Worm (Caenorhabditis elegans) whole organism, young adult: Measurements from ENCODE around the gene crm-1.

Experiments used
- C17E4.6 ChIP-seq: fragments of 200-800 bp; sonication (Bioruptor generic); IDR thresholded peaks from 2 replicates; pipeline ENCODE4 v1.3.6; 2022; ENCODE audit warnings: missing genetic modification reagents, missing genetic modification characterization, missing compliant biosample characterization
- F10E7.11 ChIP-seq: sonication (generic microtip); optimal IDR thresholded peaks from 2 replicates; lab custom pipeline; 2017; ENCODE audit warnings: mild to moderate bottlenecking, missing genetic modification characterization, moderate library complexity, missing compliant biosample characterization
- F22D6.2 ChIP-seq: sonication (generic microtip); optimal IDR thresholded peaks from 2 replicates; lab custom pipeline; 2016; ENCODE audit warnings: mild to moderate bottlenecking, missing genetic modification characterization, missing compliant biosample characterization
- F37B4.10 ChIP-seq: fragments of 200-800 bp; sonication (Bioruptor generic); IDR thresholded peaks from 2 replicates; pipeline ENCODE4 v1.3.6; 2022; ENCODE audit warnings: missing genetic modification characterization, missing compliant biosample characterization
- F52B5.7 ChIP-seq: sonication (generic microtip); optimal IDR thresholded peaks from 2 replicates; lab custom pipeline; 2016; ENCODE audit warnings: mild to moderate bottlenecking, missing genetic modification characterization, missing compliant biosample characterization
- F55B11.4 ChIP-seq: sonication (generic microtip); optimal IDR thresholded peaks from 2 replicates; lab custom pipeline; 2016; ENCODE audit warnings: missing compliant biosample characterization, missing genetic modification characterization, borderline replicate concordance; ENCODE audit not compliant: insufficient read depth
- F57A8.1 ChIP-seq: fragments of 200-800 bp; sonication (Bioruptor generic); optimal IDR thresholded peaks from 2 replicates; lab custom pipeline; 2018; ENCODE audit warnings: mild to moderate bottlenecking, missing genetic modification characterization, moderate library complexity, missing compliant biosample characterization
- F57C9.4 ChIP-seq: sonication (generic microtip); optimal IDR thresholded peaks from 2 replicates; lab custom pipeline; 2017; ENCODE audit warnings: mild to moderate bottlenecking, missing genetic modification characterization, missing compliant biosample characterization
- K11D2.4 ChIP-seq: fragments of 200-800 bp; sonication (Bioruptor generic); IDR thresholded peaks from 2 replicates; pipeline ENCODE4 v1.3.6; 2022; ENCODE audit warnings: missing genetic modification reagents, missing genetic modification characterization, missing compliant biosample characterization
- T26A5.8 ChIP-seq: sonication (generic microtip); optimal IDR thresholded peaks from 2 replicates; lab custom pipeline; 2016; ENCODE audit warnings: missing genetic modification characterization, missing compliant biosample characterization
- Y79H2A.3 ChIP-seq: fragments of 200-800 bp; sonication (Bioruptor generic); conservative IDR thresholded peaks from 2 replicates; pipeline ENCODE4 v1.3.6; 2022; ENCODE audit warnings: missing genetic modification reagents, missing genetic modification characterization, missing compliant biosample characterization
- akir-1 ChIP-seq: fragments of 200-800 bp; sonication (Bioruptor generic); optimal IDR thresholded peaks from 2 replicates; lab custom pipeline; 2018; ENCODE audit warnings: mild to moderate bottlenecking, missing genetic modification characterization, moderate library complexity, missing compliant biosample characterization
- aptf-2 ChIP-seq: fragments of 200-800 bp; sonication (Bioruptor generic); conservative IDR thresholded peaks from 2 replicates; pipeline ENCODE4 v1.3.6; 2022; ENCODE audit warnings: missing genetic modification reagents, missing genetic modification characterization, missing compliant biosample characterization
- attf-3 ChIP-seq: fragments of 200-800 bp; sonication (Bioruptor generic); conservative IDR thresholded peaks from 2 replicates; pipeline ENCODE4 v1.3.6; 2022; ENCODE audit warnings: missing genetic modification reagents, missing genetic modification characterization, missing compliant biosample characterization
- attf-5 ChIP-seq: fragments of 200-800 bp; sonication (Bioruptor generic); optimal IDR thresholded peaks from 2 replicates; lab custom pipeline; 2018; ENCODE audit warnings: mild to moderate bottlenecking, missing genetic modification characterization, missing compliant biosample characterization
- ceh-27 ChIP-seq: fragments of 200-800 bp; sonication (Bioruptor generic); optimal IDR thresholded peaks from 2 replicates; lab custom pipeline; 2018; ENCODE audit warnings: mild to moderate bottlenecking, missing genetic modification characterization, moderate library complexity, missing compliant biosample characterization
- ceh-79 ChIP-seq: sonication (generic microtip); optimal IDR thresholded peaks from 2 replicates; lab custom pipeline; 2017; ENCODE audit warnings: mild to moderate bottlenecking, missing genetic modification characterization, missing compliant biosample characterization
- die-1 ChIP-seq: sonication (generic microtip); optimal IDR thresholded peaks from 2 replicates; lab custom pipeline; 2016; ENCODE audit warnings: missing genotype, mild to moderate bottlenecking, missing genetic modification characterization, missing compliant biosample characterization
- dox-1 ChIP-seq: fragments of 200-800 bp; sonication (Bioruptor generic); IDR thresholded peaks from 2 replicates; pipeline ENCODE4 v1.3.6; 2022; ENCODE audit warnings: missing genetic modification reagents, missing genetic modification characterization, missing compliant biosample characterization
- egrh-3 ChIP-seq: fragments of 200-800 bp; sonication (Bioruptor generic); IDR thresholded peaks from 2 replicates; pipeline ENCODE4 v1.3.6; 2022; ENCODE audit warnings: missing genetic modification reagents, missing genetic modification characterization, missing compliant biosample characterization
- ekl-4 ChIP-seq: fragments of 200-800 bp; sonication (Bioruptor generic); IDR thresholded peaks from 2 replicates; pipeline ENCODE4 v1.3.6; 2022; ENCODE audit warnings: missing genetic modification reagents, missing genetic modification characterization, missing compliant biosample characterization
- him-1 ChIP-seq: sonication (generic microtip); optimal IDR thresholded peaks from 2 replicates; lab custom pipeline; 2016; ENCODE audit warnings: missing genotype, missing genetic modification reagents, missing genetic modification characterization, missing compliant biosample characterization
- hlh-12 ChIP-seq: sonication (generic microtip); optimal IDR thresholded peaks from 2 replicates; lab custom pipeline; 2016; ENCODE audit warnings: missing genetic modification characterization, missing compliant biosample characterization
- hmg-1.2 ChIP-seq: fragments of 200-800 bp; sonication (Bioruptor generic); IDR thresholded peaks from 2 replicates; pipeline ENCODE4 v1.3.6; 2022; ENCODE audit warnings: missing genetic modification reagents, missing genetic modification characterization, missing compliant biosample characterization
- hmg-20 ChIP-seq: fragments of 200-800 bp; sonication (Bioruptor generic); IDR thresholded peaks from 2 replicates; pipeline ENCODE4 v1.3.6; 2022; ENCODE audit warnings: missing genetic modification reagents, missing genetic modification characterization, missing compliant biosample characterization
- hsf-1 ChIP-seq: fragments of 200-800 bp; sonication (Bioruptor generic); IDR thresholded peaks from 2 replicates; pipeline ENCODE4 v1.3.6; 2022; ENCODE audit warnings: missing genetic modification reagents, missing genetic modification characterization, missing compliant biosample characterization
- let-526 ChIP-seq: fragments of 200-800 bp; sonication (Bioruptor generic); IDR thresholded peaks from 2 replicates; pipeline ENCODE4 v1.3.6; 2022; ENCODE audit warnings: missing genetic modification reagents, missing genetic modification characterization, missing compliant biosample characterization
- mcd-1 ChIP-seq: fragments of 200-800 bp; sonication (Bioruptor generic); IDR thresholded peaks from 2 replicates; pipeline ENCODE4 v1.3.6; 2022; ENCODE audit warnings: missing genetic modification reagents, missing genetic modification characterization, missing compliant biosample characterization
- mel-28 ChIP-seq: sonication (generic microtip); optimal IDR thresholded peaks from 2 replicates; lab custom pipeline; 2016; ENCODE audit warnings: borderline replicate concordance, mild to moderate bottlenecking, missing genetic modification characterization, missing compliant biosample characterization
- mes-4 ChIP-seq: sonication (generic microtip); optimal IDR thresholded peaks from 2 replicates; lab custom pipeline; 2016; ENCODE audit warnings: missing genotype, missing genetic modification characterization, missing compliant biosample characterization
- mxl-1 ChIP-seq: sonication (generic microtip); optimal IDR thresholded peaks from 2 replicates; lab custom pipeline; 2016; ENCODE audit warnings: missing genetic modification characterization, missing compliant biosample characterization
- nhr-120 ChIP-seq: fragments of 200-800 bp; sonication (Bioruptor generic); IDR thresholded peaks from 2 replicates; pipeline ENCODE4 v1.3.6; 2022; ENCODE audit warnings: missing genetic modification characterization, missing compliant biosample characterization
- nhr-179 ChIP-seq: sonication (generic microtip); optimal IDR thresholded peaks from 2 replicates; lab custom pipeline; 2016; ENCODE audit warnings: mild to moderate bottlenecking, missing genetic modification characterization, missing compliant biosample characterization
- nhr-27 ChIP-seq: fragments of 200-800 bp; sonication (Bioruptor generic); optimal IDR thresholded peaks from 2 replicates; lab custom pipeline; 2018; ENCODE audit warnings: mild to moderate bottlenecking, missing genetic modification characterization, moderate library complexity, missing compliant biosample characterization
- nhr-90 ChIP-seq: sonication (generic microtip); optimal IDR thresholded peaks from 2 replicates; lab custom pipeline; 2016; ENCODE audit warnings: missing genotype, mild to moderate bottlenecking, missing genetic modification characterization, missing compliant biosample characterization
- pbrm-1 ChIP-seq: fragments of 200-800 bp; sonication (Bioruptor generic); IDR thresholded peaks from 2 replicates; pipeline ENCODE4 v1.3.6; 2022; ENCODE audit warnings: missing genetic modification reagents, missing genetic modification characterization, missing compliant biosample characterization
- rec-8 ChIP-seq, 2 experiments: sonication (generic microtip); optimal IDR thresholded peaks; 2 replicates each; lab custom pipeline; 2016; ENCODE audit warnings: mild to moderate bottlenecking in 2 of 2, missing genetic modification characterization in 2 of 2, missing genetic modification reagents in 2 of 2, missing genotype in 2 of 2, missing biosample characterization in 1 of 2, missing compliant biosample characterization in 1 of 2, moderate library complexity in 1 of 2
- repo-1 ChIP-seq: sonication (generic microtip); optimal IDR thresholded peaks from 2 replicates; lab custom pipeline; 2017; ENCODE audit warnings: mild to moderate bottlenecking, missing genetic modification characterization, missing compliant biosample characterization
- sea-2 ChIP-seq: fragments of 200-800 bp; sonication (Bioruptor generic); IDR thresholded peaks from 2 replicates; pipeline ENCODE4 v1.3.6; 2022; ENCODE audit warnings: missing genetic modification characterization, missing compliant biosample characterization
- snpc-3.4 ChIP-seq: sonication (generic microtip); optimal IDR thresholded peaks from 2 replicates; lab custom pipeline; 2017; ENCODE audit warnings: missing genetic modification characterization, mild to moderate bottlenecking, missing compliant biosample characterization, antibody characterized with exemption, moderate library complexity, missing genotype, missing genetic modification reagents
- somi-1 ChIP-seq: fragments of 200-800 bp; sonication (Bioruptor generic); optimal IDR thresholded peaks from 2 replicates; lab custom pipeline; 2018; ENCODE audit warnings: mild to moderate bottlenecking, missing genetic modification characterization, missing compliant biosample characterization
- tbp1 ChIP-seq: fragments of 200-800 bp; sonication (Bioruptor generic); optimal IDR thresholded peaks from 2 replicates; lab custom pipeline; 2018; ENCODE audit warnings: mild to moderate bottlenecking, missing genetic modification characterization, missing compliant biosample characterization
- tbx-9 ChIP-seq: sonication (generic microtip); optimal IDR thresholded peaks from 2 replicates; lab custom pipeline; 2016; ENCODE audit warnings: borderline replicate concordance, missing genetic modification characterization, inconsistent platforms, missing compliant biosample characterization
- unc-130 ChIP-seq: sonication (generic microtip); optimal IDR thresholded peaks from 2 replicates; lab custom pipeline; 2016; ENCODE audit warnings: missing genetic modification reagents, missing genetic modification characterization, missing compliant biosample characterization
- ztf-18 ChIP-seq: sonication (generic microtip); optimal IDR thresholded peaks from 2 replicates; lab custom pipeline; 2016; ENCODE audit warnings: missing genotype, mild to moderate bottlenecking, missing genetic modification characterization, missing compliant biosample characterization
- ztf-22 ChIP-seq: fragments of 200-800 bp; sonication (Bioruptor generic); optimal IDR thresholded peaks from 2 replicates; lab custom pipeline; 2018; ENCODE audit warnings: mild to moderate bottlenecking, missing genetic modification characterization, moderate library complexity, missing compliant biosample characterization
- ztf-25 ChIP-seq: fragments of 200-800 bp; sonication (Bioruptor generic); IDR thresholded peaks from 2 replicates; pipeline ENCODE4 v1.3.6; 2022; ENCODE audit warnings: missing genetic modification reagents, missing genetic modification characterization, missing compliant biosample characterization
- ztf-26 ChIP-seq: sonication (generic microtip); optimal IDR thresholded peaks from 2 replicates; lab custom pipeline; 2017; ENCODE audit warnings: missing genetic modification characterization, missing compliant biosample characterization
- ztf-28 ChIP-seq: fragments of 200-800 bp; sonication (Bioruptor generic); IDR thresholded peaks from 2 replicates; pipeline ENCODE4 v1.3.6; 2022; ENCODE audit warnings: missing genetic modification reagents, missing genetic modification characterization, missing compliant biosample characterization

crm-1 gene

ce11 chrV:10320101-10320761 lies 11.7 kb downstream of the crm-1 start, which contains the start of the genes gna-1 and B0024.13 (continued):
- TF ChIP-seq unc-130 (GFP tag; lab: Kevin White, UChicago) (peak; percentile 47), sea-2 (GFP tag; lab: Robert Waterston, UW) (no peak), let-526 (GFP tag; lab: Robert Waterston, UW) (no peak), hmg-20 (GFP tag; lab: Robert Waterston, UW) (0 out of 2 replicates have a peak, but pooled peaks have one; percentile 62), C17E4.6 (no peak), egrh-3 (GFP tag; lab: Robert Waterston, UW) (no peak), snpc-3.4 (tag; lab: Kevin White, UChicago) (peak; percentile 30), nhr-120 (GFP tag; lab: Robert Waterston, UW) (no peak), ztf-26 (no peak), ceh-79 (tag; lab: Kevin White, UChicago) (no peak), hsf-1 (GFP tag; lab: Robert Waterston, UW) (no peak), dox-1 (GFP tag; lab: Robert Waterston, UW) (peak; percentile 46), hmg-1.2 (GFP tag; lab: Robert Waterston, UW) (0 out of 2 replicates have a peak, but pooled peaks have one; percentile 9), ztf-22 (GFP tag; lab: Kevin White, UChicago) (no peak), die-1 (tag; lab: Kevin White, UChicago) (no peak), T26A5.8 (tag; lab: Kevin White, UChicago) (no peak), F10E7.11 (tag; lab: Kevin White, UChicago) (no peak), attf-5 (GFP tag; lab: Kevin White, UChicago) (peak; percentile 58), F37B4.10 (no peak), rec-8 (tag; optimal IDR thresholded peaks at IDR 0.05; lab: Kevin White, UChicago) (no peak), ztf-18 (tag; lab: Kevin White, UChicago) (peak; percentile 26), hlh-12 (tag; lab: Kevin White, UChicago) (no peak), mxl-1 (tag; lab: Kevin White, UChicago) (no peak), ekl-4 (no peak), tbp1 (GFP tag; lab: Kevin White, UChicago) (peak; percentile 20), K11D2.4 (0 out of 2 replicates have a peak, but pooled peaks have one; percentile 46), attf-3 (GFP tag; lab: Robert Waterston, UW) (no peak), aptf-2 (GFP tag; lab: Robert Waterston, UW) (no peak), Y79H2A.3 (GFP tag; lab: Robert Waterston, UW) (no peak), F52B5.7 (tag; lab: Kevin White, UChicago) (no peak), ceh-27 (GFP tag; lab: Kevin White, UChicago) (peak; percentile 36), nhr-179 (tag; lab: Kevin White, UChicago) (no peak), F57C9.4 (tag; lab: Kevin White, UChicago) (no peak), ztf-28 (GFP tag; lab: Robert Waterston, UW) (no peak), somi-1 (GFP tag; lab: Kevin White, UChicago) (no peak), repo-1 (tag; lab: Kevin White, UChicago) (no peak), nhr-90 (tag; lab: Kevin White, UChicago) (no peak), akir-1 (GFP tag; lab: Kevin White, UChicago) (no peak), ztf-25 (GFP tag; lab: Robert Waterston, UW) (no peak), F57A8.1 (GFP tag; lab: Kevin White, UChicago) (no peak), mes-4 (tag; lab: Kevin White, UChicago) (no peak), mcd-1 (GFP tag; lab: Robert Waterston, UW) (peak; percentile 47), tbx-9 (tag; lab: Kevin White, UChicago) (no peak), pbrm-1 (GFP tag; lab: Robert Waterston, UW) (0 out of 2 replicates have a peak, but pooled peaks have one; percentile 26), him-1 (tag; lab: Kevin White, UChicago) (no peak), nhr-27 (tag; lab: Kevin White, UChicago) (no peak), F55B11.4 (tag; lab: Kevin White, UChicago) (no peak), F22D6.2 (tag; lab: Kevin White, UChicago) (no peak), mel-28 (tag; lab: Kevin White, UChicago) (no peak)
